Worm (Caenorhabditis elegans): ENCODE results near the gene marc-2.

The marc-2 gene

ce11 chrII:10657632-10658108 lies 3.1 kb downstream of the marc-2 start, which contains the start of gene lact-3:
TSS of gene lact-3 (minus strand) at chrII:10657682.
- no peak for TF ChIP-seq sem-2 (GFP tag; optimal IDR thresholded peaks at IDR 0.05)
- no peak for TF ChIP-seq ham-2 (GFP tag; optimal IDR thresholded peaks at IDR 0.05)
- no peak for TF ChIP-seq nhr-76 (tag; optimal IDR thresholded peaks at IDR 0.05)
- no peak for TF ChIP-seq mls-2 (tag; optimal IDR thresholded peaks at IDR 0.05)
- TF ChIP-seq drap-1 (GFP tag; optimal IDR thresholded peaks at IDR 0.05), result no peak
- no peak for TF ChIP-seq snpc-4 (tag; optimal IDR thresholded peaks at IDR 0.05)
- no peak for TF ChIP-seq pha-4 (tag; optimal IDR thresholded peaks at IDR 0.05)
- no peak for TF ChIP-seq elt-3 (tag; optimal IDR thresholded peaks at IDR 0.05)
- no peak for TF ChIP-seq elt-1 (tag; optimal IDR thresholded peaks at IDR 0.05; ENCODE audit: borderline replicate concordance, insufficient read depth)
- no peak for TF ChIP-seq nhr-2 (tag; optimal IDR thresholded peaks at IDR 0.05)
- TF ChIP-seq zip-8 (tag; optimal IDR thresholded peaks at IDR 0.05), result no peak
- TF ChIP-seq lsy-2 (tag; optimal IDR thresholded peaks at IDR 0.05), result no peak
- TF ChIP-seq unc-62 (GFP tag; optimal IDR thresholded peaks at IDR 0.05), result no peak

ce11 chrII:10656395-10656794 lies 4.4 kb downstream of the marc-2 start:
- TF ChIP-seq sem-2 (GFP tag; optimal IDR thresholded peaks at IDR 0.05) (no peak), mab-5 (tag; optimal IDR thresholded peaks at IDR 0.05) (no peak), nhr-28 (tag; optimal IDR thresholded peaks at IDR 0.05) (no peak), M03D4.4 (tag; optimal IDR thresholded peaks at IDR 0.05) (no peak), ceh-39 (tag; optimal IDR thresholded peaks at IDR 0.05) (no peak), blmp-1 (tag; optimal IDR thresholded peaks at IDR 0.05) (no peak), drap-1 (GFP tag; optimal IDR thresholded peaks at IDR 0.05) (no peak), flh-1 (GFP tag; optimal IDR thresholded peaks at IDR 0.05) (no peak), tbx-8 (GFP tag; optimal IDR thresholded peaks at IDR 0.05) (no peak), ztf-11 (tag; optimal IDR thresholded peaks at IDR 0.05) (no peak), bed-3 (GFP tag; optimal IDR thresholded peaks at IDR 0.05) (no peak)

- TF ChIP-seq lin-32 (GFP tag; optimal IDR thresholded peaks at IDR 0.05) (no peak), drap-1 (GFP tag; optimal IDR thresholded peaks at IDR 0.05) (no peak), tbx-8 (GFP tag; optimal IDR thresholded peaks at IDR 0.05) (no peak), M03D4.4 (tag; optimal IDR thresholded peaks at IDR 0.05) (no peak), unc-62 (GFP tag; optimal IDR thresholded peaks at IDR 0.05) (no peak), ces-1 (GFP tag; optimal IDR thresholded peaks at IDR 0.05) (no peak), nhr-28 (tag; optimal IDR thresholded peaks at IDR 0.05) (no peak), unc-39 (tag; optimal IDR thresholded peaks at IDR 0.05) (no peak), hlh-1 (tag; optimal IDR thresholded peaks at IDR 0.05) (no peak), nhr-2 (tag; optimal IDR thresholded peaks at IDR 0.05) (no peak), unc-120 (tag; optimal IDR thresholded peaks at IDR 0.05; ENCODE audit: poor library complexity, severe bottlenecking) (no peak), mep-1 (tag; optimal IDR thresholded peaks at IDR 0.05) (no peak), zip-8 (tag; optimal IDR thresholded peaks at IDR 0.05) (no peak), snpc-4 (tag; optimal IDR thresholded peaks at IDR 0.05) (no peak), nhr-76 (tag; optimal IDR thresholded peaks at IDR 0.05) (no peak), mls-2 (tag; optimal IDR thresholded peaks at IDR 0.05) (no peak), elt-1 (tag; optimal IDR thresholded peaks at IDR 0.05; ENCODE audit: borderline replicate concordance, insufficient read depth) (no peak), mab-5 (tag; optimal IDR thresholded peaks at IDR 0.05) (no peak), ceh-43 (GFP tag; optimal IDR thresholded peaks at IDR 0.05) (no peak), lsy-2 (tag; optimal IDR thresholded peaks at IDR 0.05) (no peak)
Measured at ce11 chrII:10654435-10654834, 6.4 kb downstream of the marc-2 start.

- TF ChIP-seq M03D4.4 (tag; optimal IDR thresholded peaks at IDR 0.05) (no peak), ces-1 (GFP tag; optimal IDR thresholded peaks at IDR 0.05) (no peak), drap-1 (GFP tag; optimal IDR thresholded peaks at IDR 0.05) (no peak), mep-1 (tag; optimal IDR thresholded peaks at IDR 0.05) (no peak), mab-5 (tag; optimal IDR thresholded peaks at IDR 0.05) (no peak)
Measured at ce11 chrII:10653559-10653958, 7.2 kb downstream of the marc-2 start.

ce11 chrII:10652112-10652511 lies 8.7 kb downstream of the marc-2 start, which contains the start of gene nphp-1:
TSS of gene nphp-1 (minus strand) at chrII:10652256.
- peak; percentile 12 for TF ChIP-seq unc-120 (tag; optimal IDR thresholded peaks at IDR 0.05; ENCODE audit: poor library complexity, severe bottlenecking)
- TF ChIP-seq ces-1 (GFP tag; optimal IDR thresholded peaks at IDR 0.05), result no peak
- TF ChIP-seq lin-32 (GFP tag; optimal IDR thresholded peaks at IDR 0.05), result peak; percentile 40

Data from whole organism, mixed stage, embryonic.